Worm (Caenorhabditis elegans): ENCODE data around the gene lrr-1.

Gene lrr-1

DNA sequence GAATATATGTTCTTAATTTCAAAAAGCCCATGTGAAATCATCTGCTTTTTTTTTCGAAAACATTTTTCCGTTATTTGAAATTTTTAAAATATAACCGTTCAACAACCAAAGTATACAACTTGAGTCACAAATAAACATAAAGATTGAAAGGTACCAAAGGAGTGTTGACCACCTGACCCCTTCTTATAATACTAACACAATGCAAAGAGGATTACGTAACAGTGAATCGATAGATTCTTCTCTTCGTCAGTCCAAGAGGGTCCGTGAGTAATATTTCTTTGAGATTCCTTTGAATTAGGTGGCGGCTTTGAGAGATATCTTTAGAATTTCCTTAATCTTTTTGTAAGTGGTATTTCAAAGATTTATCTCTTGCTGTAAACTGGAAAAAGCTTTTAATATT is 20.1 kb downstream of the lrr-1 start:
- TF ChIP-seq ztf-4 (tag; optimal IDR thresholded peaks at IDR 0.05) (no peak), zag-1 (tag; optimal IDR thresholded peaks at IDR 0.05) (no peak), aly-2 (tag; optimal IDR thresholded peaks at IDR 0.05) (no peak), nhr-77 (tag; optimal IDR thresholded peaks at IDR 0.05) (no peak), ceh-16 (tag; optimal IDR thresholded peaks at IDR 0.05) (no peak), nhr-23 (tag; optimal IDR thresholded peaks at IDR 0.05) (no peak), alr-1 (tag; optimal IDR thresholded peaks at IDR 0.05) (no peak)

DNA sequence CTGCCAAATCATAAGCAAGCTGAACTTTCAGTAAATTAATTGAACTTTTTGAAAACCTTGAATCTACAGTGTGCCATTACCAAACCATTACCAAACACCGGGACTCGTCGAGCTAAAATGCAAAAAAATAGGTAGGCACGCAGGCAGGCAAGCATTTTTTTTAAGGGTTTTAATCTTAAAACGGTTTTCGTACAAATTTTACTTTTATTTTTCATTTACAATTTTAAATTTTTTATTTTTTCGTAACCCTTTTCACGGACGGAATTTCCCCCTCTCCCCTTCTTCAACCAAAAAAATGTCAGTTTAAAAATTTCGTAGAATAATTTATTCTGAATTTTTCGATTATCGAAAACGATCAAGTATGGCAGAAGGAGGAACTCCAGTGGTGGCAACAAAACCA is 21.8 kb downstream of the lrr-1 start, which contains the start of gene F59A6.2:
Gene F59A6.2, plus strand, starts transcription at position 301 of the 400 bp plus-strand sequence.
- TF ChIP-seq nhr-25 (tag; optimal IDR thresholded peaks at IDR 0.05) = no peak
- TF ChIP-seq nhr-11 (tag; optimal IDR thresholded peaks at IDR 0.05) = no peak
- no peak for TF ChIP-seq lsy-2 (tag; optimal IDR thresholded peaks at IDR 0.05)
- no peak for TF ChIP-seq nhr-23 (tag; optimal IDR thresholded peaks at IDR 0.05)
- TF ChIP-seq ztf-11 (tag; optimal IDR thresholded peaks at IDR 0.05) = no peak
- no peak for TF ChIP-seq alr-1 (tag; optimal IDR thresholded peaks at IDR 0.05)
- TF ChIP-seq elt-3 (tag; optimal IDR thresholded peaks at IDR 0.05) = no peak
- no peak for TF ChIP-seq mdl-1 (tag; optimal IDR thresholded peaks at IDR 0.05)
- no peak for TF ChIP-seq sem-4 (tag; optimal IDR thresholded peaks at IDR 0.05)
- TF ChIP-seq peb-1 (tag; optimal IDR thresholded peaks at IDR 0.05) = no peak
- no peak for TF ChIP-seq unc-62 (GFP tag; optimal IDR thresholded peaks at IDR 0.05)
- no peak for TF ChIP-seq mab-5 (tag; optimal IDR thresholded peaks at IDR 0.05)
- TF ChIP-seq nhr-129 (tag; optimal IDR thresholded peaks at IDR 0.05) = no peak
- TF ChIP-seq blmp-1 (tag; optimal IDR thresholded peaks at IDR 0.05; ENCODE audit: insufficient read depth) = no peak
- no peak for TF ChIP-seq nhr-237 (tag; optimal IDR thresholded peaks at IDR 0.05)
- TF ChIP-seq zag-1 (tag; optimal IDR thresholded peaks at IDR 0.05) = no peak
- TF ChIP-seq dmd-4 (tag; optimal IDR thresholded peaks at IDR 0.05) = no peak

DNA sequence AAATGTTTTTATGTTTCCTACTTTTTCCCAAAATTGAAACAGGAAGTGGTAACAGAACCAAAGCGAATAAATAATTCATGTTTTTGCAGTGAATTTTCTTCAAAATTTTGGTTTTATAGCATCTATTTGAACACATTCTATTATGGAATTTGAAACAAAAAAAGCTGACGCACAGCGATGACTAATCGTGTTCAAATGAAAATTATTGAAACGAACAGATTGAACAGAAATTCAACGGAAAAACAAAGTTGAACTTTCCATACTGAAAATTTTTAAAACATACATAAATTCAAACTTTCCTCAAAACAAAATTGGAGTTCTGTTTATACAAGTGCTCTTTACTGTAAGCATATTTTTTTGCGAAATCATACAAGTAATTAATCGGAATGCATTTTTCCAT is 24.3 kb downstream of the lrr-1 start, which contains the start of gene F59A6.12:
Gene F59A6.12, minus strand, starts transcription at position 101 of the 400 bp plus-strand sequence.
- no peak for TF ChIP-seq unc-55 (GFP tag; optimal IDR thresholded peaks at IDR 0.05)
- no peak for TF ChIP-seq Y55F3AM.14 (GFP tag; optimal IDR thresholded peaks at IDR 0.05)
- no peak for TF ChIP-seq mdl-1 (tag; optimal IDR thresholded peaks at IDR 0.05)
- no peak for TF ChIP-seq egl-27 (tag; optimal IDR thresholded peaks at IDR 0.05)
- TF ChIP-seq nhr-11 (tag; optimal IDR thresholded peaks at IDR 0.05) = no peak
- TF ChIP-seq nhr-6 (tag; optimal IDR thresholded peaks at IDR 0.05) = no peak
- TF ChIP-seq crh-2 (tag; optimal IDR thresholded peaks at IDR 0.05) = no peak
- TF ChIP-seq nhr-12 (tag; optimal IDR thresholded peaks at IDR 0.05) = no peak
- TF ChIP-seq blmp-1 (tag; optimal IDR thresholded peaks at IDR 0.05; ENCODE audit: insufficient read depth) = no peak
- TF ChIP-seq gmeb-1 (tag; optimal IDR thresholded peaks at IDR 0.05) = no peak
- TF ChIP-seq ZK546.5 (tag; optimal IDR thresholded peaks at IDR 0.05) = no peak
- no peak for TF ChIP-seq lin-11 (tag; optimal IDR thresholded peaks at IDR 0.05)
- TF ChIP-seq sma-9 (GFP tag; optimal IDR thresholded peaks at IDR 0.05) = no peak
- TF ChIP-seq sma-9 (tag; optimal IDR thresholded peaks at IDR 0.05) = no peak
- no peak for TF ChIP-seq nhr-237 (tag; optimal IDR thresholded peaks at IDR 0.05)
- TF ChIP-seq ceh-82 (tag; optimal IDR thresholded peaks at IDR 0.05) = no peak

DNA sequence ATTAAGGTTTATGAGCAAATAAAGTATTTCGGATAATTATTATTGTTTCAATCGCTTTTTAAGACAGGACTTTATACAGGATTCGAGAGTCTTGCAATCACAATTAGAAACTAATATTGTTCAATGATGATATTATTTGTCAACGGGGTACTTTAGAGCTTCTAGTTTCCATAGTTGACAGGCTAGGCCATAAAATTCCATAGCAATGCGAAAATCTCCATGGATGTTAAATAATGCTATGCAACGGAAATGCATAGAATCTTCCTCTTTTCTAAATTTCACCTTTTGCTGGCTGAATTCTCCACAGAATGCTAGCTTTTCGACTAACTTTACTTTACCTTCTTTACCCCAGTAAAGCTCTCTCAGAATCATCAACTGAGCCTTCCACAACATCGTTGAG is 28.2 kb downstream of the lrr-1 start, which contains the start of gene F59A6.3:
Gene F59A6.3, plus strand, starts transcription at position 301 of the 400 bp plus-strand sequence.
- TF ChIP-seq skn-1 (tag; optimal IDR thresholded peaks at IDR 0.05) (no peak), egl-27 (tag; optimal IDR thresholded peaks at IDR 0.05) (no peak), alr-1 (tag; optimal IDR thresholded peaks at IDR 0.05) (no peak), snpc-4 (tag; optimal IDR thresholded peaks at IDR 0.05) (no peak), mdl-1 (tag; optimal IDR thresholded peaks at IDR 0.05) (no peak), nhr-23 (tag; optimal IDR thresholded peaks at IDR 0.05) (no peak)

DNA sequence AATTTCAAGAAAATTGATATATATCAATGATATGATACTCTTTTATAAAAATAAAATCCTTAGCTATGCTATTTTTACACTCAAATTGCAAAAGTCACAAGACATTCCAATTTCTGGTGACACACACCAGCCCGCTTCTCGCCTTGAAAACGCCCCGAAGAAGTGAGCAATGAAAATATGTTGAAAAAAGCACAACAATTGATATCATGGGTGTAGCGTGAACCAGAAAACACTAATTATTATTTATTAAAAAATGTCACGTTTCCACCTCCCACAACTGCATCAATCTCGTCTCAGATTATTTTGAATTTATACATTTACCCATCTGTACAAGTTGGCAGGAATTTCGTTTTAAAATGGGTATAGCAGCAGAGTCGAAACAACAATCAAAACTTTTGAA is 31.5 kb downstream of the lrr-1 start, which contains the start of gene F59A6.4:
Gene F59A6.4, plus strand, starts transcription at position 301 of the 400 bp plus-strand sequence.
- TF ChIP-seq elt-1 (tag; optimal IDR thresholded peaks at IDR 0.05) (no peak), nhr-23 (tag; optimal IDR thresholded peaks at IDR 0.05) (no peak), peb-1 (tag; optimal IDR thresholded peaks at IDR 0.05) (no peak), C34F6.9 (tag; optimal IDR thresholded peaks at IDR 0.05) (no peak), unc-39 (tag; optimal IDR thresholded peaks at IDR 0.05) (no peak), egl-27 (tag; optimal IDR thresholded peaks at IDR 0.05) (no peak), unc-62 (GFP tag; optimal IDR thresholded peaks at IDR 0.05) (no peak), ceh-16 (tag; optimal IDR thresholded peaks at IDR 0.05) (no peak), zag-1 (tag; optimal IDR thresholded peaks at IDR 0.05) (no peak)

All from whole organism, L2 larva.